Worm (Caenorhabditis elegans): Measurements from ENCODE around the gene mes-1.

The mes-1 gene

DNA sequence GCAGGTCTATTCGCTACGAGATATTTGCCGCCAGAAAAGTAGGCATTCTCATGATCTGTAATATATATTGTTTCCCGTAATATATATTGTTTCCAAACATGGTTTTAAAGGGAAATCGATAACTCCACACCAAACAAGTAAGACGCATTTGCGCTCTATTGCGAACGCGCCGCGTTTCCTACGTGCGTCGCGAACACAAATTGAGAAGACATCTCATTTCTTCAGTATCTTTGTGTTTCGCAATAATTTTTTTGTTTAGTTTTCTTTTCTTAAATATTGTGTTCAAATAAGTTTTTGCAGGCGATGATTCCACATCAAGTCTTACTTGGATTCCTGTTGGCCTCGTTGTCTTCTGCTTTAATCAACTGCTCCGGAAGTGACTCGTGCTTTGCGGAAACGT is 7.8 kb downstream of the mes-1 start, which contains the start of gene F54F7.6:
TSS of gene F54F7.6 (plus strand) at position 301 of the 400 bp plus-strand sequence.
- TF ChIP-seq snpc-4 (tag; optimal IDR thresholded peaks at IDR 0.05) = no peak
- no peak for TF ChIP-seq zip-8 (tag; optimal IDR thresholded peaks at IDR 0.05)
- TF ChIP-seq ceh-43 (GFP tag; optimal IDR thresholded peaks at IDR 0.05) = no peak
- TF ChIP-seq nhr-28 (tag; optimal IDR thresholded peaks at IDR 0.05) = no peak
- no peak for TF ChIP-seq mab-5 (tag; optimal IDR thresholded peaks at IDR 0.05)
- no peak for TF ChIP-seq sem-2 (GFP tag; optimal IDR thresholded peaks at IDR 0.05)
- no peak for TF ChIP-seq pha-4 (tag; optimal IDR thresholded peaks at IDR 0.05)
- TF ChIP-seq nhr-76 (tag; optimal IDR thresholded peaks at IDR 0.05) = no peak
- TF ChIP-seq ceh-39 (tag; optimal IDR thresholded peaks at IDR 0.05) = no peak
- TF ChIP-seq elt-1 (tag; optimal IDR thresholded peaks at IDR 0.05; ENCODE audit: borderline replicate concordance, insufficient read depth) = no peak
- TF ChIP-seq blmp-1 (tag; optimal IDR thresholded peaks at IDR 0.05) = no peak
- TF ChIP-seq unc-39 (tag; optimal IDR thresholded peaks at IDR 0.05) = no peak
- no peak for TF ChIP-seq cnd-1 (tag; optimal IDR thresholded peaks at IDR 0.05)
- TF ChIP-seq nhr-2 (tag; optimal IDR thresholded peaks at IDR 0.05) = no peak
- no peak for TF ChIP-seq mls-2 (tag; optimal IDR thresholded peaks at IDR 0.05)
- no peak for TF ChIP-seq ham-2 (GFP tag; optimal IDR thresholded peaks at IDR 0.05)
- no peak for TF ChIP-seq drap-1 (GFP tag; optimal IDR thresholded peaks at IDR 0.05)
- TF ChIP-seq lin-32 (GFP tag; optimal IDR thresholded peaks at IDR 0.05) = no peak
- no peak for TF ChIP-seq M03D4.4 (tag; optimal IDR thresholded peaks at IDR 0.05)
- TF ChIP-seq ceh-83 (GFP tag; optimal IDR thresholded peaks at IDR 0.05) = no peak

DNA sequence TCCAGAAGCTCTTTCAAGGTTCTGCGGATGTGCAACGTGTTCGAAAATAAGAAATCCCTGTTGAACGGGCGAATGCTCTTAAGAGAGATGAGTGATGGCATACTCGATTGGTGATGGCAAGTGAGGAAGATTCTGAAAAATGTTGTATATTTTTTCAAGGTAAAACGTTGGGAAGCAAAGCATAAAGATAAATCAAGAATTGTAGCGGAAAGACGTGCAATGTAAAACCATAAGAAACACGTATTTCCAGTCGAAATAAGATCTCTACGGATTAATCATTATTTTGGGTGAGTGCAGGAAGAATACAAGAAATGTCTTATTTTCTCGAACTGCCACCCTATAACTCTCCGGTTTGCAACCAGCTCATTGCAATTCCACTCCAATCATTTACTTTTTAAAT is 12.0 kb downstream of the mes-1 start, which contains the start of gene dot-1.2:
TSS of gene dot-1.2 (minus strand) at position 101 of the 400 bp plus-strand sequence.
- TF ChIP-seq mab-5 (tag; optimal IDR thresholded peaks at IDR 0.05) (no peak), bed-3 (GFP tag; optimal IDR thresholded peaks at IDR 0.05) (no peak), tbx-8 (GFP tag; optimal IDR thresholded peaks at IDR 0.05) (no peak), unc-62 (GFP tag; optimal IDR thresholded peaks at IDR 0.05) (no peak)

DNA sequence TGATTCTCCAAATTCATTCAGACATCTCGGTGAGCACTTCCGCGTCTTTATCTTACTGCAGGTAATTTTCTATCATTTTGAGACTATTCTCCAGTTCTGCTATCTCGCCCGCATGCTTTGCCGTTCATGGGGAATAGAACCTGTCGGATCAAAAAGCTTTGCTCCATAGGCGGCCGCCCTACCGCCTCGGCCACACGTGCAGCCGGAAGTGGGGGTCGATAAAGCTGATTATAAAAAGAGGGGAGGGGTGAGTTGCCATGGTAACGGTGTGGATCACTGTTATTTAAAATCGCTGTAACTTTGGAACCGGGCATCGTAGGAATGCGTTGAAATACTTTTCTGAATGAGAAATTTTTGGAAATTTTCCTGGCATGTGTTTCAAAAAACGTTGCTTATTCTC is 13.1 kb downstream of the mes-1 start:
- TF ChIP-seq snpc-4 (tag; optimal IDR thresholded peaks at IDR 0.05) (no peak), hlh-1 (tag; optimal IDR thresholded peaks at IDR 0.05) (no peak), elt-3 (tag; optimal IDR thresholded peaks at IDR 0.05) (no peak), M03D4.4 (tag; optimal IDR thresholded peaks at IDR 0.05) (no peak), cnd-1 (tag; optimal IDR thresholded peaks at IDR 0.05) (no peak), mab-5 (tag; optimal IDR thresholded peaks at IDR 0.05) (no peak), ztf-11 (tag; optimal IDR thresholded peaks at IDR 0.05) (no peak), unc-120 (tag; optimal IDR thresholded peaks at IDR 0.05; ENCODE audit: poor library complexity, severe bottlenecking) (no peak), tbx-8 (GFP tag; optimal IDR thresholded peaks at IDR 0.05) (no peak), ceh-43 (GFP tag; optimal IDR thresholded peaks at IDR 0.05) (no peak), unc-62 (GFP tag; optimal IDR thresholded peaks at IDR 0.05) (no peak), ham-2 (GFP tag; optimal IDR thresholded peaks at IDR 0.05) (no peak), nhr-237 (tag; optimal IDR thresholded peaks at IDR 0.05) (no peak), zip-8 (tag; optimal IDR thresholded peaks at IDR 0.05) (no peak)

DNA sequence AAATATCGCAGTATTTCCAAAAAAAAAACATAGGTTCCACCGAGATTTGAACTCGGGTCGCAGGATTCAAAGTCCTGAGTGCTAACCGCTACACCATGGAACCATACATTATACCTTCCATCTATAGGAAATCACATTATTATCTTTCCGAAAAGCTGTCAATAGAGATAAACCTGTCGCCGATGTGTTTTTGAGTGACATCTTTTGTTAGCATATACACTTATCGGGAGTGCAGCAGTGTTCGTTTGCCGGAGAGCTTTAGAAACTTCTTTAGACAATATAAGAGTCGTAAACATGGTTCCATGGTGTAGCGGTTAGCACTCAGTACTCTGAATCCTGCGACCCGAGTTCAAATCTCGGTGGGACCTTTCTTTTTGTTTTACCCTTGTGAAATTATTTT is 14.9 kb downstream of the mes-1 start:
- TF ChIP-seq ceh-83 (GFP tag; optimal IDR thresholded peaks at IDR 0.05) = peak; percentile 4
- no peak for TF ChIP-seq elt-1 (tag; optimal IDR thresholded peaks at IDR 0.05; ENCODE audit: borderline replicate concordance, insufficient read depth)
- no peak for TF ChIP-seq unc-39 (tag; optimal IDR thresholded peaks at IDR 0.05)
- TF ChIP-seq sptf-1 (tag; optimal IDR thresholded peaks at IDR 0.05) = no peak
- TF ChIP-seq flh-1 (GFP tag; optimal IDR thresholded peaks at IDR 0.05) = no peak
- TF ChIP-seq ham-2 (GFP tag; optimal IDR thresholded peaks at IDR 0.05) = no peak

DNA sequence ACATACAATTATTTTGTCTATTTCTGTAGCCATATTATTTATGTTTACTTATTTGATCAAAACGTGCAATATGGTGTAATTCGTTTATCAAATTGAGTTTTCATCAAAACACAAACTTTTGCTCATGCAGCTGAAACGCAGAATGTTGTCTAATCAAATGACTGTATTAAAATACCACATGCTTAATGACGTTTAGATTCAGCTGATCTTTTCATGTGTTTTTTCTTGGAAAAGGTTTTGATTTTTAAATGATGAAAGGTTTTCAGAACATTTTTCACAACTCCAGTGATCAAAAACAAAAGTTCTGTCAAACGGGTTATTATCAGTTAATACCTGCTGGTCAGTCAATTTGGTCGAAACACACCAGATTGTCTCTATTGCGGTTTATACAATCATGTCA is 18.0 kb downstream of the mes-1 start, which contains the start of gene Y62H9A.1:
TSS of gene Y62H9A.1 (plus strand) at position 282 of the 400 bp plus-strand sequence.
- TF ChIP-seq mab-5 (tag; optimal IDR thresholded peaks at IDR 0.05) (no peak), ceh-83 (GFP tag; optimal IDR thresholded peaks at IDR 0.05) (no peak), nhr-28 (tag; optimal IDR thresholded peaks at IDR 0.05) (no peak), sem-2 (GFP tag; optimal IDR thresholded peaks at IDR 0.05) (no peak), nhr-76 (tag; optimal IDR thresholded peaks at IDR 0.05) (no peak), flh-1 (GFP tag; optimal IDR thresholded peaks at IDR 0.05) (no peak)

DNA sequence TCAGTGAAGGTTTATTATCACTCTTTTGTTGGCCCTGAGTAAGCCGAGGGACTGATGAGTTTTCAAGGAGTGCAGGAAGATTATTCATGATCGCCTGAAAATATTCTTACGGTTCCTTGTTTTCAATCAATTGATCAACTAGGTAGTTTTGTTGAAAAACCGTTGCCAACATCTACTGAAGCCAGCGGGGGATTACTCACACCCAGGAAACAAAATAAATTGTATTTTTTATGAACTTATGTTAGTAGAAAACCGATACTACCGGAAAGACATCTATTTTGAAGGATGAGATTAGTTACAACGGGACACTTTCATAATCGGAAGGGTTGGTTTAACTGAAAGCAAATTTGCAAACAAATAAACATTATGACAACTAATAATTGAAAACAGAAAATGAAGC is 20.8 kb downstream of the mes-1 start, which contains the start of gene Y62H9A.2:
TSS of gene Y62H9A.2 (minus strand) at position 101 of the 400 bp plus-strand sequence.
- no peak for TF ChIP-seq ztf-11 (tag; optimal IDR thresholded peaks at IDR 0.05)
- TF ChIP-seq unc-39 (tag; optimal IDR thresholded peaks at IDR 0.05) = no peak
- no peak for TF ChIP-seq blmp-1 (tag; optimal IDR thresholded peaks at IDR 0.05)
- no peak for TF ChIP-seq ceh-83 (GFP tag; optimal IDR thresholded peaks at IDR 0.05)
- no peak for TF ChIP-seq lsy-2 (tag; optimal IDR thresholded peaks at IDR 0.05)
- no peak for TF ChIP-seq elt-3 (tag; optimal IDR thresholded peaks at IDR 0.05)
- TF ChIP-seq mab-5 (tag; optimal IDR thresholded peaks at IDR 0.05) = no peak
- TF ChIP-seq ceh-43 (GFP tag; optimal IDR thresholded peaks at IDR 0.05) = no peak
- no peak for TF ChIP-seq nhr-2 (tag; optimal IDR thresholded peaks at IDR 0.05)
- TF ChIP-seq nhr-76 (tag; optimal IDR thresholded peaks at IDR 0.05) = no peak
- TF ChIP-seq sptf-1 (tag; optimal IDR thresholded peaks at IDR 0.05) = no peak
- no peak for TF ChIP-seq sem-2 (GFP tag; optimal IDR thresholded peaks at IDR 0.05)
- TF ChIP-seq elt-1 (tag; optimal IDR thresholded peaks at IDR 0.05; ENCODE audit: borderline replicate concordance, insufficient read depth) = no peak
- no peak for TF ChIP-seq lin-32 (GFP tag; optimal IDR thresholded peaks at IDR 0.05)
- TF ChIP-seq zip-8 (tag; optimal IDR thresholded peaks at IDR 0.05) = no peak
- TF ChIP-seq nhr-237 (tag; optimal IDR thresholded peaks at IDR 0.05) = no peak
- TF ChIP-seq pha-4 (tag; optimal IDR thresholded peaks at IDR 0.05) = no peak
- no peak for TF ChIP-seq unc-120 (tag; optimal IDR thresholded peaks at IDR 0.05; ENCODE audit: poor library complexity, severe bottlenecking)
- TF ChIP-seq ceh-39 (tag; optimal IDR thresholded peaks at IDR 0.05) = no peak
- no peak for TF ChIP-seq mls-2 (tag; optimal IDR thresholded peaks at IDR 0.05)

Measured in whole organism, mixed stage, embryonic.